Worm (Caenorhabditis elegans): ENCODE results near the gene srv-8.

srv-8 gene

DNA sequence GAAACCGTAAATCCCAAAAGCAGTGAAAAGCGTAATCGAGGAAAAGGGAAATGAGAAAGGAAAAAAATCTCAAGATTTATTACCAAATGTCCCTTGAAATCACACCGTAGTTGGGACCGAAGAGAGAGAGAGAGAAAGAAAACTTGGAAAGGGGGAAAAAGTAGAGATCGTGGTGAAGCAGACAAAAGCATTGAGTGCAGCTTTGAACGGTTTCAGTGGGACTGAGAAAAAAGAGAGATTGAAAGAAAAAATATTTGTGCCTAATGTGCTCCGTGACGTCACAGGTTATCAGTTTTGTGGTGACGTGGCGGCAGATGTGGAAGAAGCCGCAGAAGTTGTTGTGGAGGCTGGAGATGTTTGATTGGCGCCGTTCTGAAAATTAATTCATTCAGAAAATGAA lies 50.3 kb downstream of the srv-8 start:
- no peak for TF ChIP-seq lin-11 (tag; optimal IDR thresholded peaks at IDR 0.05)
- TF ChIP-seq elt-3 (tag; optimal IDR thresholded peaks at IDR 0.05) = no peak
- TF ChIP-seq dmd-4 (tag; optimal IDR thresholded peaks at IDR 0.05) = no peak
- no peak for TF ChIP-seq alr-1 (tag; optimal IDR thresholded peaks at IDR 0.05)
- TF ChIP-seq blmp-1 (tag; optimal IDR thresholded peaks at IDR 0.05; ENCODE audit: insufficient read depth) = no peak
- no peak for TF ChIP-seq unc-55 (GFP tag; optimal IDR thresholded peaks at IDR 0.05)
- no peak for TF ChIP-seq R02D3.7 (tag; optimal IDR thresholded peaks at IDR 0.05)
- TF ChIP-seq lin-39 (tag; optimal IDR thresholded peaks at IDR 0.05) = no peak
- no peak for TF ChIP-seq lsy-2 (tag; optimal IDR thresholded peaks at IDR 0.05)
- no peak for TF ChIP-seq Y55F3AM.14 (GFP tag; optimal IDR thresholded peaks at IDR 0.05)
- no peak for TF ChIP-seq ZK546.5 (tag; optimal IDR thresholded peaks at IDR 0.05)
- TF ChIP-seq unc-62 (GFP tag; optimal IDR thresholded peaks at IDR 0.05) = no peak
- no peak for TF ChIP-seq nhr-11 (tag; optimal IDR thresholded peaks at IDR 0.05)
- TF ChIP-seq nhr-10 (tag; optimal IDR thresholded peaks at IDR 0.05) = no peak

DNA sequence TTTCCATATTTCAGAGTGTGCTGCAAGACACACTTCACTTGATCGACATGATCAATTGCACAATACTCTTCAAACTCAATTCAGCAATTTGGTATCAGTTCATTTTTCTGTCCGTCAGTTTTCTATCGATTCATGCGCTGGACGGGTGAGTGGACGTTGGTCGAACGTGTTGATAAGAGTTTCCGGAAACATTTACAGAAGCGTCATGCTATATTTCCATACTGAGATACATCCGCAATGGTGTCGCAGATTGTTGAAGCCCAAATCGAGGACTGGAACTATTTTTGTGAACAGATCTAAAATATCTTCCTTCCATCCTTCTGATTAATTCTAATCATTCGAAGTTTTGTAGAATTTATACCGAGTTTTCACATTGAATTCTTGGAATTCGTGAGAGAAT lies 50.9 kb downstream of the srv-8 start:
- TF ChIP-seq nhr-21 (tag; optimal IDR thresholded peaks at IDR 0.05) = peak; percentile 31
- peak; percentile 45 for TF ChIP-seq sma-3 (GFP tag; optimal IDR thresholded peaks at IDR 0.05)
- peak; percentile 63 for TF ChIP-seq fos-1 (tag; optimal IDR thresholded peaks at IDR 0.05)
- TF ChIP-seq F13H6.1 (tag; optimal IDR thresholded peaks at IDR 0.05) = peak; percentile 1
- TF ChIP-seq ztf-1 (GFP tag; conservative IDR thresholded peaks at IDR 0.05) = no peak
- peak; percentile 15 for TF ChIP-seq sma-9 (GFP tag; optimal IDR thresholded peaks at IDR 0.05)
- no peak for TF ChIP-seq sma-9 (tag; optimal IDR thresholded peaks at IDR 0.05)
- TF ChIP-seq gmeb-1 (tag; optimal IDR thresholded peaks at IDR 0.05) = peak; percentile 32
- no peak for TF ChIP-seq nhr-25 (tag; optimal IDR thresholded peaks at IDR 0.05)
- no peak for TF ChIP-seq ama-1 (optimal IDR thresholded peaks at IDR 0.05)
- peak; percentile 39 for TF ChIP-seq crh-2 (tag; optimal IDR thresholded peaks at IDR 0.05)
